Worm (Caenorhabditis elegans) whole organism, late embryonic: ENCODE measurements around the gene T05A12.4.

Source experiments
- F13H6.1 ChIP-seq: sonication (generic microtip); optimal IDR thresholded peaks from 2 replicates; lab custom pipeline; 2016; ENCODE audit warnings: missing genetic modification characterization, missing compliant biosample characterization
- ceh-22 ChIP-seq: sonication (generic microtip); optimal IDR thresholded peaks from 2 replicates; lab custom pipeline; 2017; ENCODE audit warnings: missing biosample characterization, missing genetic modification characterization
- ceh-48 ChIP-seq: sonication (generic microtip); optimal IDR thresholded peaks from 2 replicates; lab custom pipeline; 2016; ENCODE audit warnings: missing genetic modification characterization, inconsistent platforms, missing compliant biosample characterization
- ceh-9 ChIP-seq: sonication (generic microtip); optimal IDR thresholded peaks from 2 replicates; lab custom pipeline; 2016; ENCODE audit warnings: mild to moderate bottlenecking, missing genetic modification characterization, inconsistent platforms, missing compliant biosample characterization
- che-1 ChIP-seq: sonication (generic microtip); optimal IDR thresholded peaks from 2 replicates; lab custom pipeline; 2016; ENCODE audit warnings: mild to moderate bottlenecking, missing genetic modification characterization, missing compliant biosample characterization
- fax-1 ChIP-seq: sonication (generic microtip); optimal IDR thresholded peaks from 2 replicates; lab custom pipeline; 2016; ENCODE audit warnings: missing genotype, missing genetic modification characterization, missing compliant biosample characterization
- pha-2 ChIP-seq: sonication (generic microtip); optimal IDR thresholded peaks from 2 replicates; lab custom pipeline; 2017; ENCODE audit warnings: mild to moderate bottlenecking, missing genetic modification characterization, missing compliant biosample characterization
- rnt-1 ChIP-seq: sonication (generic microtip); optimal IDR thresholded peaks from 2 replicates; lab custom pipeline; 2016; ENCODE audit warnings: missing genetic modification characterization, missing compliant biosample characterization
- tbx-2 ChIP-seq: sonication (generic microtip); optimal IDR thresholded peaks from 2 replicates; lab custom pipeline; 2016; ENCODE audit warnings: missing genetic modification characterization, missing compliant biosample characterization
- unc-55 ChIP-seq: sonication (generic microtip); optimal IDR thresholded peaks from 2 replicates; lab custom pipeline; 2017; ENCODE audit warnings: missing biosample characterization, missing genetic modification reagents, missing genetic modification characterization

The T05A12.4 gene

DNA sequence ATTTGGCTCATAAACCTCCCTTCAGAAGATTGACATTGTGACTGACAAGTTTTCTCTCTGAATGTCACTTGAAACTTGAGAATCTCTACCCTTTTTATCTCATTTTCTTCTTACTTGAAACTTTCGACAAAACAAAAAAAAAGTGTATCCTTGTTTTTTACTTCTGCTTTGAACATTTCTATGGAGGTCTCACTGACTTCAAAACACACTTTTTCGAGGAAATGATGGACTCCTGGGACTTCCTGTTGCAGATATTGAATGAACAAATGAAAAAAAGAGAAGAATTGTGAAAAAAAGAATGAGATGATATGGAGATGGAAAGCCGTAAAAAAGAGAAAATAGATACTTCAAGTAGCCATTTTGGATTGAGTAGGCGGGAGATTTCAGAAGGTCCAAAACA lies 53.4 kb downstream of the T05A12.4 start:
- no peak for TF ChIP-seq ceh-9
- no peak for TF ChIP-seq che-1 (tag; lab: Kevin White, UChicago)
- no peak for TF ChIP-seq fax-1 (tag; lab: Kevin White, UChicago)
- no peak for TF ChIP-seq pha-2 (tag; lab: Kevin White, UChicago)

ce11 chrIV:6946832-6947231 lies 59.1 kb downstream of the T05A12.4 start:
- TF ChIP-seq tbx-2 (tag; lab: Kevin White, UChicago) (no peak), ceh-48 (tag; lab: Kevin White, UChicago) (no peak), ceh-22 (tag; lab: Kevin White, UChicago) (no peak), rnt-1 (tag; lab: Kevin White, UChicago) (peak; percentile 1), F13H6.1 (tag; lab: Kevin White, UChicago) (no peak), unc-55 (peak; percentile 69)
- TF ChIP-seq, all 69 proteins: peak for 2
